Worm (Caenorhabditis elegans) whole organism, L4 larva: ENCODE measurements around the gene eng-1.
A peak's percentile ranks its signal among the peaks of the same experiment; 100 is the strongest.

Experiments
- F10B5.3 ChIP-seq: sonication (generic microtip); optimal IDR thresholded peaks from 2 replicates; lab custom pipeline; 2016; ENCODE audit warnings: mild to moderate bottlenecking, missing genetic modification characterization, missing compliant biosample characterization
- T26A8.4 ChIP-seq: fragments of 200-800 bp; sonication (Bioruptor generic); IDR thresholded peaks from 2 replicates; pipeline ENCODE4 v1.3.6; 2022; ENCODE audit warnings: missing genetic modification characterization, missing compliant biosample characterization
- ceh-82 ChIP-seq: sonication (generic microtip); optimal IDR thresholded peaks from 2 replicates; lab custom pipeline; 2017; ENCODE audit warnings: missing biosample characterization, missing genetic modification characterization
- daf-8 ChIP-seq: fragments of 200-800 bp; sonication (Bioruptor generic); IDR thresholded peaks from 2 replicates; pipeline ENCODE4 v1.3.6; 2022; ENCODE audit warnings: missing genetic modification characterization, missing compliant biosample characterization
- lin-13 ChIP-seq: fragments of 150-350 bp; optimal IDR thresholded peaks from 2 replicates; lab custom pipeline; 2014; ENCODE audit warnings: missing biosample characterization, missing genetic modification reagents, missing genetic modification characterization
- mxl-2 ChIP-seq: fragments of 200-800 bp; sonication (Bioruptor generic); conservative IDR thresholded peaks from 2 replicates; pipeline ENCODE4 v1.3.6; 2022; ENCODE audit warnings: missing genetic modification reagents, missing genetic modification characterization, missing compliant biosample characterization
- nhr-10 ChIP-seq: fragments of 150-350 bp; optimal IDR thresholded peaks from 2 replicates; lab custom pipeline; 2014; ENCODE audit warnings: missing biosample characterization, missing genetic modification characterization
- nhr-41 ChIP-seq: fragments of 200-800 bp; sonication (Bioruptor generic); IDR thresholded peaks from 2 replicates; pipeline ENCODE4 v1.3.6; 2022; ENCODE audit warnings: missing genetic modification reagents, missing genetic modification characterization, missing compliant biosample characterization
- nhr-76 ChIP-seq: fragments of 150-350 bp; optimal IDR thresholded peaks from 2 replicates; lab custom pipeline; 2014; ENCODE audit warnings: missing biosample characterization, missing genetic modification characterization
- nhr-77 ChIP-seq: fragments of 150-350 bp; optimal IDR thresholded peaks from 2 replicates; lab custom pipeline; 2014; ENCODE audit warnings: missing biosample characterization, missing genetic modification characterization
- ztf-11 ChIP-seq: fragments of 150-350 bp; optimal IDR thresholded peaks from 2 replicates; lab custom pipeline; 2014; ENCODE audit warnings: missing biosample characterization, missing genetic modification characterization

- TF ChIP-seq F10B5.3, result no peak
- no peak for TF ChIP-seq nhr-77
- no peak for TF ChIP-seq lin-13
- TF ChIP-seq nhr-76, result no peak
- TF ChIP-seq nhr-10 (tag; lab: Kevin White, UChicago), result no peak
- no peak for TF ChIP-seq ztf-11 (tag; lab: Kevin White, UChicago)
- TF ChIP-seq daf-8 (GFP tag; lab: Robert Waterston, UW), result no peak
- TF ChIP-seq mxl-2 (GFP tag; lab: Robert Waterston, UW), result no peak
- TF ChIP-seq nhr-41 (GFP tag; lab: Robert Waterston, UW), result no peak
- 0 out of 2 replicates have a peak, but pooled peaks have one; percentile 23 for TF ChIP-seq T26A8.4
- no peak for TF ChIP-seq ceh-82 (tag; lab: Kevin White, UChicago)
Observed at ce11 chrIII:5841676-5842075, 26.6 kb downstream of the eng-1 start.
